Fruit fly (Drosophila melanogaster): ENCODE data around the gene CG13386.

dm6 chr2L:8362955-8363285 is 35.9 kb upstream of the CG13386 start:
- TF ChIP-seq salr (GFP tag; optimal IDR thresholded peaks at IDR 0.05) = peak in 1 of 2 experiments; percentile 24
- TF ChIP-seq esn (GFP tag; optimal IDR thresholded peaks at IDR 0.05) = no peak
- TF ChIP-seq ss (GFP tag; optimal IDR thresholded peaks at IDR 0.05) = no peak
- TF ChIP-seq CG3919 (GFP tag; optimal IDR thresholded peaks at IDR 0.05) = no peak
- no peak for TF ChIP-seq CG3032 (tag; optimal IDR thresholded peaks at IDR 0.05)
- TF ChIP-seq net (GFP tag; optimal IDR thresholded peaks at IDR 0.05) = no peak
- no peak for TF ChIP-seq CG6163 (GFP tag; IDR thresholded peaks at IDR 0.05)
- no peak for TF ChIP-seq CG8319 (GFP tag; optimal IDR thresholded peaks at IDR 0.05)
- TF ChIP-seq fkh (GFP tag; optimal IDR thresholded peaks at IDR 0.05) = no peak
- TF ChIP-seq Met (GFP tag; optimal IDR thresholded peaks at IDR 0.05) = no peak
